Fruit fly (Drosophila melanogaster): ENCODE measurements around the gene Tango2.

- no peak for TF ChIP-seq fru (GFP tag; optimal IDR thresholded peaks at IDR 0.05)
- no peak for TF ChIP-seq Mio (GFP tag; optimal IDR thresholded peaks at IDR 0.05)
Observed at dm6 chrX:13579322-13579721, 37.5 kb upstream of the Tango2 start.
